Worm (Caenorhabditis elegans): ENCODE results near the gene nhr-22.

DNA sequence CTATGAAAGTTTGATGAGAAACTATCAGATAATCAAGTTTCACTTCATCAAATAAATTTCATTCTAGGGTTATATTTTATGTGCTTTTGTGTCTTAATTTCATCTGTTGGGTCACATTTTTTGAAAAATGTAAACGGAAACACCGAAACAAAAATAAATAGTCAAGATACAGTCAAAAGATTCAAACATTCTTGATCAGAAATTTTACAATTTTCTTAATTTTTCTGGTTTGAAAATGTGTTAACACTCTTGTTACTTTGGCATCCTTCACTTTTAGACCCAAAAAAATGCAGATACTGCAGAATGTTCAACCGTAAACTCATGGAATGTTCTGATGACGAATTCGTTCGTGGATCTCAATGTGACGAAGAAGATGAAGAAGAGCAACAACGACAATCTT, 5.1 kb upstream of the nhr-22 start, which contains the start of gene aptf-1:
- no peak for TF ChIP-seq zag-1 (tag; optimal IDR thresholded peaks at IDR 0.05)
- no peak for TF ChIP-seq elt-3 (tag; optimal IDR thresholded peaks at IDR 0.05)
- TF ChIP-seq ama-1 (optimal IDR thresholded peaks at IDR 0.05), result no peak
- no peak for TF ChIP-seq lsy-2 (tag; optimal IDR thresholded peaks at IDR 0.05)
- no peak for TF ChIP-seq isw-1 (GFP tag; IDR thresholded peaks at IDR 0.05)
- TF ChIP-seq irx-1 (tag; optimal IDR thresholded peaks at IDR 0.05), result no peak
- no peak for TF ChIP-seq mep-1 (tag; optimal IDR thresholded peaks at IDR 0.05)
- no peak for TF ChIP-seq snpc-4 (tag; optimal IDR thresholded peaks at IDR 0.05)

All from whole organism, L1 larva.